Worm (Caenorhabditis elegans): Measurements from ENCODE around the gene lgc-43.

DNA sequence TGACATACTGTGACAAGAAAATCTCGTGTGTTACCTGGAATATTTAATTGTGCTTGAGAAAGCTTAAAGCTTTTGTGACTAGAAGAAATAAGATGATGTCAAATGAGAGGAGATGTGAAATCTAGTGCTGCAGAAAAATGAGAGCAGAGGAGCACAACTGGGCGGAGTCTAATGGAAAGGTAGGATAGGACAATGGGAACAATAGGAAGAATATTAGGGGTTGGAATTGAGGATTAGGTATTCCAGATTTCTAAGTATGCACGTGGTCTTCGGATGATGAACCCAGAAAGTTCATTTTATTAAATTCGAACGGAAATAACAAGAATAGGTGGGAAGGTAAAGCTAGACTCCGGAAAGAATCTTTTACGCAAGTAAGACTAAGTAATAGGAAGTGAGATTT, 15.1 kb downstream of the lgc-43 start, which contains the start of gene C43F9.7:
- no peak for TF ChIP-seq dao-5 (tag; optimal IDR thresholded peaks at IDR 0.05)
- TF ChIP-seq him-1 (tag; optimal IDR thresholded peaks at IDR 0.05): no peak
- TF ChIP-seq W03F9.2 (tag; optimal IDR thresholded peaks at IDR 0.05): no peak
